Worm (Caenorhabditis elegans): ENCODE measurements around the gene mask-1.
A peak's percentile ranks its signal among the peaks of the same experiment; 100 is the strongest.

The mask-1 gene

ce11 chrIV:10422230-10422629 is 47.5 kb downstream of the mask-1 start:
- TF ChIP-seq hlh-1 (tag; optimal IDR thresholded peaks at IDR 0.05), result peak; percentile 64
- TF ChIP-seq mab-5 (tag; optimal IDR thresholded peaks at IDR 0.05), result no peak
- TF ChIP-seq unc-120 (tag; optimal IDR thresholded peaks at IDR 0.05; ENCODE audit: poor library complexity, severe bottlenecking), result peak; percentile 51

DNA sequence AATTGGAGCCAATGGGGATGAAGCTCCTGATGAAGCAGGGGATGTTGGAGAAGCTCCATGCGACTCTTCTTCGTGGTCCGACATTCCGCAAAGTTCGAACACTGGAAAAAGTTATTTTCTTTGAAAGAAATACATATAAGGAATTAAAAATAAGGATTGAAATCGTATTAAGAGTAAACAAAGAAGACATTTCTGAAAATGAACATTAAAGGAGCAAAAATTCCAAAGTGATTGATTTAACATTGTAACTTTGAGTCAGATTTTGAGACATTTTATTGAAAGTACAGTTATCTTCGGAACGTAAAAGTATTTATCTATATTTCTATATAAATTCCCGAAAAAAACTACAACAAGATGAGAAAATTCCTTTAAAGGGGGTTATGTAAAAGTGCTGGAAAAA is 49.8 kb downstream of the mask-1 start, which contains the start of gene F13B12.1:
F13B12.1 (minus strand) TSS at position 101 of the 400 bp plus-strand sequence.
- no peak for TF ChIP-seq ces-1 (GFP tag; optimal IDR thresholded peaks at IDR 0.05)
- TF ChIP-seq unc-39 (tag; optimal IDR thresholded peaks at IDR 0.05), result no peak
- TF ChIP-seq sptf-1 (tag; optimal IDR thresholded peaks at IDR 0.05), result no peak
- TF ChIP-seq ceh-83 (GFP tag; optimal IDR thresholded peaks at IDR 0.05), result no peak
- TF ChIP-seq hlh-1 (tag; optimal IDR thresholded peaks at IDR 0.05), result no peak
- no peak for TF ChIP-seq pha-4 (tag; optimal IDR thresholded peaks at IDR 0.05)
- no peak for TF ChIP-seq lsy-2 (tag; optimal IDR thresholded peaks at IDR 0.05)

DNA sequence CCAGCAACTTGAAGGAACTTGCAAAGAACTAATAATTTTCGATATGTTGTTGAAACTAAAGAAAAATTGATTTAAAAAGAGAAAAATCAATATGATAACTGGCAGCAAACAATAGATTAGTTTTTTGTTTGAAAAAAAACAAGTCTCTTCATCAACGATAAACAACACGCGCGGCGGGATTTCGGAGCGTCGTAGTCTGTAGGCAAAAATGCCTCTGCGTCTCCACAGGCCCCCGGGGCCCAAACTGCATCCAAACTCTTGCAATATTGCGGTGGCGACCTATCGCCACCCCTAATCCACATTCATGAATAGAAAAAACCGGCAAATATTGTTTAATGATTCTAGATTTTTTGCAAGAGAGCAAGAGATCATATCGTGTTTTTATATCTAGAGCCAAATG is 50.4 kb downstream of the mask-1 start:
- TF ChIP-seq lsy-2 (tag; optimal IDR thresholded peaks at IDR 0.05) (peak; percentile 27), bed-3 (GFP tag; optimal IDR thresholded peaks at IDR 0.05) (no peak)

DNA sequence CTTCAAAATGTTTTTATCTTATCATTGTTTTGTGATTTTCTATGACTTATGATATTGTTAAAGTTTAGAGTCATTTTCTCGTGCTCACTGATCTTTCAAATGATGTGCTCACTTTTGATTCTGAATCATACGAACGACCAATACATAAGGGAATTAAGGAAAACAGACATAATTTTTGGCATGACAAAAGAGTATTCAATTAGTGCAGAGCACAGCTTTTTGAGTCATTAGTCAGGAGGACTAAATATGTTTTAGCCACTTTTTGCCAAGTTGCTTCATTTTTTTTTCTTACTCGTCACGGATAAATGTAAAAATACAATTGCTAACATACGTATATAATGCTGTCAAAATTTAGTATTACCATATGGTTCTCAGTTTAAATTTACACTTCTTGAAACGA is 54.4 kb downstream of the mask-1 start, which contains the start of gene F13B12.2:
F13B12.2 (minus strand) TSS at position 2 of the 400 bp plus-strand sequence.
- TF ChIP-seq ceh-39 (tag; optimal IDR thresholded peaks at IDR 0.05) (no peak), pha-4 (tag; optimal IDR thresholded peaks at IDR 0.05) (no peak), cnd-1 (tag; optimal IDR thresholded peaks at IDR 0.05) (no peak), ham-2 (GFP tag; optimal IDR thresholded peaks at IDR 0.05) (no peak), lsy-2 (tag; optimal IDR thresholded peaks at IDR 0.05) (no peak), M03D4.4 (tag; optimal IDR thresholded peaks at IDR 0.05) (no peak), bed-3 (GFP tag; optimal IDR thresholded peaks at IDR 0.05) (no peak), zip-8 (tag; optimal IDR thresholded peaks at IDR 0.05) (no peak), ceh-83 (GFP tag; optimal IDR thresholded peaks at IDR 0.05) (no peak), nhr-12 (tag; optimal IDR thresholded peaks at IDR 0.05) (no peak), ces-1 (GFP tag; optimal IDR thresholded peaks at IDR 0.05) (no peak)

ce11 chrIV:10430507-10430906 is 55.8 kb downstream of the mask-1 start:
- TF ChIP-seq nhr-28 (tag; optimal IDR thresholded peaks at IDR 0.05) (no peak), lsy-2 (tag; optimal IDR thresholded peaks at IDR 0.05) (no peak), unc-39 (tag; optimal IDR thresholded peaks at IDR 0.05) (no peak), lin-13 (tag; optimal IDR thresholded peaks at IDR 0.05) (no peak), M03D4.4 (tag; optimal IDR thresholded peaks at IDR 0.05) (no peak), elt-1 (tag; optimal IDR thresholded peaks at IDR 0.05; ENCODE audit: borderline replicate concordance, insufficient read depth) (no peak), ces-1 (GFP tag; optimal IDR thresholded peaks at IDR 0.05) (no peak), mls-2 (tag; optimal IDR thresholded peaks at IDR 0.05) (no peak), hlh-1 (tag; optimal IDR thresholded peaks at IDR 0.05) (no peak), drap-1 (GFP tag; optimal IDR thresholded peaks at IDR 0.05) (no peak), ceh-83 (GFP tag; optimal IDR thresholded peaks at IDR 0.05) (no peak), ceh-39 (tag; optimal IDR thresholded peaks at IDR 0.05) (no peak), lin-32 (GFP tag; optimal IDR thresholded peaks at IDR 0.05) (no peak), pha-4 (tag; optimal IDR thresholded peaks at IDR 0.05) (no peak)

- TF ChIP-seq blmp-1 (tag; optimal IDR thresholded peaks at IDR 0.05), result no peak
- TF ChIP-seq cnd-1 (tag; optimal IDR thresholded peaks at IDR 0.05), result no peak
- TF ChIP-seq ceh-39 (tag; optimal IDR thresholded peaks at IDR 0.05), result no peak
- no peak for TF ChIP-seq unc-39 (tag; optimal IDR thresholded peaks at IDR 0.05)
- TF ChIP-seq ces-1 (GFP tag; optimal IDR thresholded peaks at IDR 0.05), result no peak
- no peak for TF ChIP-seq lin-13 (tag; optimal IDR thresholded peaks at IDR 0.05)
- TF ChIP-seq M03D4.4 (tag; optimal IDR thresholded peaks at IDR 0.05), result no peak
- no peak for TF ChIP-seq unc-62 (GFP tag; optimal IDR thresholded peaks at IDR 0.05)
- TF ChIP-seq lin-32 (GFP tag; optimal IDR thresholded peaks at IDR 0.05), result no peak
- no peak for TF ChIP-seq hlh-1 (tag; optimal IDR thresholded peaks at IDR 0.05)
- TF ChIP-seq ceh-43 (GFP tag; optimal IDR thresholded peaks at IDR 0.05), result no peak
- no peak for TF ChIP-seq lsy-2 (tag; optimal IDR thresholded peaks at IDR 0.05)
- TF ChIP-seq nhr-28 (tag; optimal IDR thresholded peaks at IDR 0.05), result no peak
- TF ChIP-seq snpc-4 (tag; optimal IDR thresholded peaks at IDR 0.05), result no peak
- no peak for TF ChIP-seq drap-1 (GFP tag; optimal IDR thresholded peaks at IDR 0.05)
Observed at ce11 chrIV:10436401-10436800, 61.7 kb downstream of the mask-1 start, which contains the start of gene ins-1. ins-1 (plus strand) TSS chrIV:10436701.

Data from whole organism, mixed stage, embryonic.